Worm (Caenorhabditis elegans) whole organism, L2 larva: Measurements from ENCODE around the gene sams-5.
A peak's percentile ranks its signal among the peaks of the same experiment; 100 is the strongest.

Experiments used
- C34F6.9 ChIP-seq: fragments of 150-350 bp; optimal IDR thresholded peaks from 2 replicates; lab custom pipeline; 2014; ENCODE audit warnings: missing biosample characterization, missing genetic modification characterization
- F13H6.1 ChIP-seq: sonication (generic microtip); optimal IDR thresholded peaks from 2 replicates; lab custom pipeline; 2016; ENCODE audit warnings: missing genetic modification characterization, missing compliant biosample characterization
- R02D3.7 ChIP-seq: fragments of 150-350 bp; optimal IDR thresholded peaks from 2 replicates; lab custom pipeline; 2014; ENCODE audit warnings: missing biosample characterization, missing genetic modification characterization
- alr-1 ChIP-seq: fragments of 150-350 bp; optimal IDR thresholded peaks from 2 replicates; lab custom pipeline; 2014; ENCODE audit warnings: missing biosample characterization, missing genetic modification characterization
- aly-2 ChIP-seq: fragments of 150-350 bp; optimal IDR thresholded peaks from 2 replicates; lab custom pipeline; 2014; ENCODE audit warnings: missing biosample characterization, missing genetic modification characterization
- ama-1 ChIP-seq: fragments of 150-350 bp; optimal IDR thresholded peaks from 2 replicates; lab custom pipeline; 2018; ENCODE audit warnings: inconsistent platforms
- ceh-16 ChIP-seq: fragments of 150-350 bp; optimal IDR thresholded peaks from 2 replicates; lab custom pipeline; 2014; ENCODE audit warnings: missing biosample characterization, missing genetic modification characterization
- crh-2 ChIP-seq: sonication (generic microtip); optimal IDR thresholded peaks from 2 replicates; lab custom pipeline; 2017; ENCODE audit warnings: missing biosample characterization, missing genetic modification characterization
- dmd-4 ChIP-seq: sonication (generic microtip); optimal IDR thresholded peaks from 2 replicates; lab custom pipeline; 2017; ENCODE audit warnings: missing biosample characterization, missing genetic modification characterization
- elt-1 ChIP-seq: fragments of 150-350 bp; optimal IDR thresholded peaks from 2 replicates; lab custom pipeline; 2014; ENCODE audit warnings: missing biosample characterization, missing genetic modification characterization
- elt-3 ChIP-seq: sonication (generic microtip); optimal IDR thresholded peaks from 2 replicates; lab custom pipeline; 2017; ENCODE audit warnings: missing biosample characterization, missing genetic modification characterization
- fos-1 ChIP-seq: fragments of 150-350 bp; optimal IDR thresholded peaks from 2 replicates; lab custom pipeline; 2014; ENCODE audit warnings: missing biosample characterization, missing genetic modification characterization
- gmeb-1 ChIP-seq: fragments of 150-350 bp; optimal IDR thresholded peaks from 2 replicates; lab custom pipeline; 2014; ENCODE audit warnings: missing biosample characterization, missing genetic modification characterization
- lin-11 ChIP-seq: fragments of 150-350 bp; sonication (generic microtip); optimal IDR thresholded peaks from 2 replicates; lab custom pipeline; 2014; ENCODE audit warnings: missing biosample characterization, missing genetic modification characterization, inconsistent platforms, mixed read lengths
- lin-39 ChIP-seq: fragments of 150-350 bp; optimal IDR thresholded peaks from 2 replicates; lab custom pipeline; 2014; ENCODE audit warnings: missing biosample characterization, missing genetic modification reagents, missing genetic modification characterization
- lsy-2 ChIP-seq, 2 experiments: fragments of 150-350 bp in 1 of 2; sonication (generic microtip) in 1 of 2; optimal IDR thresholded peaks; 2 replicates each; lab custom pipeline; 2014 to 2017; ENCODE audit warnings: missing biosample characterization in 2 of 2, missing genetic modification characterization in 2 of 2
- mbf-1 ChIP-seq: sonication (generic microtip); optimal IDR thresholded peaks from 2 replicates; lab custom pipeline; 2017; ENCODE audit warnings: missing biosample characterization, missing genetic modification characterization
- mdl-1 ChIP-seq, 2 experiments: fragments of 150-350 bp in 1 of 2; sonication (generic microtip) in 1 of 2; optimal IDR thresholded peaks; 2 replicates each; lab custom pipeline; 2017; ENCODE audit warnings: missing biosample characterization in 2 of 2, missing genetic modification characterization in 2 of 2
- nhr-11 ChIP-seq: fragments of 150-350 bp; optimal IDR thresholded peaks from 2 replicates; lab custom pipeline; 2014; ENCODE audit warnings: missing biosample characterization, missing genetic modification characterization
- nhr-12 ChIP-seq: fragments of 150-350 bp; optimal IDR thresholded peaks from 2 replicates; lab custom pipeline; 2014; ENCODE audit warnings: missing biosample characterization, missing genetic modification characterization
- nhr-129 ChIP-seq: fragments of 150-350 bp; optimal IDR thresholded peaks from 2 replicates; lab custom pipeline; 2014; ENCODE audit warnings: missing biosample characterization, missing genetic modification characterization
- nhr-21 ChIP-seq: fragments of 150-350 bp; optimal IDR thresholded peaks from 2 replicates; lab custom pipeline; 2014; ENCODE audit warnings: missing biosample characterization, missing genetic modification characterization
- nhr-23 ChIP-seq: fragments of 150-350 bp; optimal IDR thresholded peaks from 2 replicates; lab custom pipeline; 2014; ENCODE audit warnings: missing biosample characterization, missing genetic modification reagents, missing genetic modification characterization
- nhr-237 ChIP-seq: fragments of 150-350 bp; optimal IDR thresholded peaks from 2 replicates; lab custom pipeline; 2014; ENCODE audit warnings: missing biosample characterization, missing genetic modification characterization
- nhr-25 ChIP-seq: fragments of 150-350 bp; sonication (generic microtip); optimal IDR thresholded peaks from 3 replicates; lab custom pipeline; 2014; ENCODE audit warnings: missing biosample characterization, missing genetic modification characterization
- nhr-77 ChIP-seq: fragments of 150-350 bp; optimal IDR thresholded peaks from 2 replicates; lab custom pipeline; 2014; ENCODE audit warnings: missing biosample characterization, missing genetic modification characterization
- peb-1 ChIP-seq: fragments of 150-350 bp; optimal IDR thresholded peaks from 2 replicates; lab custom pipeline; 2014; ENCODE audit warnings: missing biosample characterization, missing genetic modification characterization
- sem-4 ChIP-seq: fragments of 150-350 bp; optimal IDR thresholded peaks from 2 replicates; lab custom pipeline; 2014; ENCODE audit warnings: missing biosample characterization, missing genetic modification reagents, missing genetic modification characterization
- sma-3 ChIP-seq: sonication (generic microtip); optimal IDR thresholded peaks from 2 replicates; lab custom pipeline; 2016; ENCODE audit warnings: missing genetic modification reagents, missing genetic modification characterization, missing compliant biosample characterization
- sma-9 ChIP-seq, 2 experiments: fragments of 150-350 bp in 1 of 2; sonication (generic microtip) in 1 of 2; optimal IDR thresholded peaks; 2 replicates each; lab custom pipeline; 2014 to 2016; ENCODE audit warnings: missing genetic modification characterization in 2 of 2, mild to moderate bottlenecking in 1 of 2, missing biosample characterization in 1 of 2, missing compliant biosample characterization in 1 of 2, missing genetic modification reagents in 1 of 2, moderate library complexity in 1 of 2
- unc-55 ChIP-seq: fragments of 150-350 bp; sonication (generic microtip); optimal IDR thresholded peaks from 3 replicates; lab custom pipeline; 2014; ENCODE audit warnings: missing biosample characterization, missing genetic modification reagents, missing genetic modification characterization
- unc-62 ChIP-seq: fragments of 150-350 bp; optimal IDR thresholded peaks from 2 replicates; lab custom pipeline; 2014; ENCODE audit warnings: missing biosample characterization, missing genetic modification reagents, missing genetic modification characterization
- zag-1 ChIP-seq: fragments of 150-350 bp; optimal IDR thresholded peaks from 2 replicates; lab custom pipeline; 2014; ENCODE audit warnings: missing biosample characterization, missing genetic modification characterization
- ztf-1 ChIP-seq: fragments of 200-800 bp; sonication (Bioruptor generic); conservative IDR thresholded peaks from 2 replicates; pipeline ENCODE4 v1.3.6; 2022; ENCODE audit warnings: missing genetic modification characterization, missing compliant biosample characterization
- ztf-11 ChIP-seq: sonication (generic microtip); optimal IDR thresholded peaks from 2 replicates; lab custom pipeline; 2017; ENCODE audit warnings: missing biosample characterization, missing genetic modification characterization
- ztf-4 ChIP-seq: fragments of 150-350 bp; optimal IDR thresholded peaks from 2 replicates; lab custom pipeline; 2014; ENCODE audit warnings: missing biosample characterization, missing genetic modification characterization

sams-5 gene

ce11 chrIV:6279392-6279791 lies at the start of gene sams-5:
sams-5 (minus strand) TSS chrIV:6279522.
- TF ChIP-seq ztf-1, result no peak
- no peak for TF ChIP-seq fos-1 (tag; lab: Kevin White, UChicago)
- TF ChIP-seq ceh-16 (tag; lab: Kevin White, UChicago), result no peak
- no peak for TF ChIP-seq sma-3 (GFP tag; lab: Kevin White, UChicago)
- no peak for TF ChIP-seq crh-2
- TF ChIP-seq nhr-23 (tag; lab: Kevin White, UChicago), result no peak
- TF ChIP-seq, all 48 proteins: peak for 0

- TF ChIP-seq unc-62 (GFP tag; lab: Kevin White, UChicago) (no peak), unc-55 (GFP tag; lab: Kevin White, UChicago) (no peak), R02D3.7 (tag; lab: Kevin White, UChicago) (no peak), dmd-4 (tag; lab: Kevin White, UChicago) (no peak), nhr-237 (tag; lab: Kevin White, UChicago) (no peak), elt-1 (tag; lab: Kevin White, UChicago) (no peak), aly-2 (tag; lab: Kevin White, UChicago) (no peak), nhr-25 (no peak), ztf-11 (tag; lab: Kevin White, UChicago) (no peak), peb-1 (tag; lab: Kevin White, UChicago) (no peak), sma-9 (GFP tag; optimal IDR thresholded peaks at IDR 0.05; lab: Kevin White, UChicago) (no peak), sma-9 (tag; optimal IDR thresholded peaks at IDR 0.05; lab: Kevin White, UChicago) (no peak), lsy-2 (tag; optimal IDR thresholded peaks at IDR 0.05; lab: Kevin White, UChicago) (no peak), nhr-21 (no peak), fos-1 (tag; lab: Kevin White, UChicago) (no peak), nhr-12 (tag; lab: Kevin White, UChicago) (no peak), nhr-11 (no peak), nhr-129 (tag; lab: Kevin White, UChicago) (no peak)
These were observed 48.9 kb upstream of the sams-5 start for ce11 chrIV:6328198-6328597.

ce11 chrIV:6327363-6328015 lies 48.2 kb upstream of the sams-5 start:
- TF ChIP-seq fos-1 (tag; lab: Kevin White, UChicago) (peak; percentile 75), nhr-21 (no peak), ceh-16 (tag; lab: Kevin White, UChicago) (no peak), nhr-129 (tag; lab: Kevin White, UChicago) (no peak), lin-11 (tag; lab: Kevin White, UChicago) (no peak), zag-1 (tag; lab: Kevin White, UChicago) (no peak), elt-1 (tag; lab: Kevin White, UChicago) (no peak), nhr-11 (no peak), alr-1 (tag; lab: Kevin White, UChicago) (no peak), mdl-1 (tag; optimal IDR thresholded peaks at IDR 0.05; lab: Kevin White, UChicago) (no peak), ama-1 (lab: Kevin White, UChicago) (no peak), dmd-4 (tag; lab: Kevin White, UChicago) (no peak), ztf-4 (tag; lab: Kevin White, UChicago) (no peak), C34F6.9 (tag; lab: Kevin White, UChicago) (peak; percentile 63), unc-55 (GFP tag; lab: Kevin White, UChicago) (peak; percentile 63), mbf-1 (tag; lab: Kevin White, UChicago) (no peak), elt-3 (tag; lab: Kevin White, UChicago) (no peak), sma-9 (GFP tag; optimal IDR thresholded peaks at IDR 0.05; lab: Kevin White, UChicago) (no peak), sma-9 (tag; optimal IDR thresholded peaks at IDR 0.05; lab: Kevin White, UChicago) (no peak), F13H6.1 (tag; lab: Kevin White, UChicago) (no peak), sem-4 (tag; lab: Kevin White, UChicago) (no peak), nhr-12 (tag; lab: Kevin White, UChicago) (no peak), lsy-2 (tag; optimal IDR thresholded peaks at IDR 0.05; lab: Kevin White, UChicago) (peak in 1 of 2 experiments; percentile 41), gmeb-1 (tag; lab: Kevin White, UChicago) (no peak), nhr-77 (tag; lab: Kevin White, UChicago) (no peak), R02D3.7 (tag; lab: Kevin White, UChicago) (no peak), aly-2 (tag; lab: Kevin White, UChicago) (no peak), lin-39 (tag; lab: Kevin White, UChicago) (no peak)
